Fruit fly (Drosophila melanogaster) whole organism, embryonic: ENCODE measurements around the gene tay.
A peak's percentile ranks its signal among the peaks of the same experiment; 100 is the strongest.

Experiments used
- B-H1 ChIP-seq: fragments of 200-800 bp; sonication (Bioruptor generic); IDR thresholded peaks from 3 replicates; pipeline ENCODE4 v1.3.6; 2022; ENCODE audit warnings: missing biosample characterization, missing genetic modification characterization
- Bgb ChIP-seq: fragments of 200-800 bp; sonication (Bioruptor generic); IDR thresholded peaks from 2 replicates; pipeline ENCODE4 v1.3.6; 2022; ENCODE audit warnings: missing biosample characterization, missing genetic modification characterization; ENCODE audit not compliant: partially characterized antibody
- CG11695 ChIP-seq: fragments of 200-800 bp; sonication (Bioruptor generic); IDR thresholded peaks from 3 replicates; pipeline ENCODE4 v1.3.6; 2022; ENCODE audit warnings: missing biosample characterization, missing genetic modification characterization
- CG11723 ChIP-seq: fragments of 200-800 bp; sonication (Bioruptor generic); optimal IDR thresholded peaks from 2 replicates; lab custom pipeline; 2017; ENCODE audit warnings: missing biosample characterization, mild to moderate bottlenecking, missing genetic modification characterization
- CG12299 ChIP-seq: fragments of 200-800 bp; sonication (Bioruptor generic); optimal IDR thresholded peaks from 2 replicates; lab custom pipeline; 2018; ENCODE audit warnings: missing biosample characterization, mild to moderate bottlenecking, missing genetic modification characterization
- CG12391 ChIP-seq: fragments of 200-800 bp; sonication (Bioruptor generic); optimal IDR thresholded peaks from 3 replicates; lab custom pipeline; 2018; ENCODE audit warnings: missing biosample characterization, mild to moderate bottlenecking, missing genetic modification characterization, moderate library complexity
- CG13287 ChIP-seq: fragments of 200-800 bp; sonication (Bioruptor generic); IDR thresholded peaks from 2 replicates; pipeline ENCODE4 v1.3.6; 2022; ENCODE audit warnings: missing biosample characterization, missing genetic modification characterization; ENCODE audit not compliant: partially characterized antibody
- CG17802 ChIP-seq: fragments of 200-800 bp; sonication (Bioruptor generic); optimal IDR thresholded peaks from 2 replicates; lab custom pipeline; 2018; ENCODE audit warnings: missing biosample characterization, mild to moderate bottlenecking, missing genetic modification characterization, moderate library complexity
- CG2116 ChIP-seq: fragments of 200-800 bp; sonication (Bioruptor generic); optimal IDR thresholded peaks from 3 replicates; lab custom pipeline; 2018; ENCODE audit warnings: missing biosample characterization, mild to moderate bottlenecking, missing genetic modification characterization
- CG31441 ChIP-seq: fragments of 200-800 bp; sonication (Bioruptor generic); IDR thresholded peaks from 2 replicates; pipeline ENCODE4 v1.3.6; 2022; ENCODE audit warnings: missing biosample characterization, missing genetic modification characterization
- CG32772 ChIP-seq: fragments of 200-800 bp; sonication (Bioruptor generic); IDR thresholded peaks from 2 replicates; pipeline ENCODE4 v1.3.6; 2022; ENCODE audit warnings: missing biosample characterization, missing genetic modification characterization
- CG33213 ChIP-seq: fragments of 200-800 bp; sonication (Bioruptor generic); optimal IDR thresholded peaks from 3 replicates; lab custom pipeline; 2016; ENCODE audit warnings: missing biosample characterization, missing genetic modification characterization
- CG34224 ChIP-seq: fragments of 200-800 bp; sonication (Bioruptor generic); IDR thresholded peaks from 3 replicates; pipeline ENCODE4 v1.3.6; 2022; ENCODE audit warnings: missing biosample characterization, missing genetic modification characterization; ENCODE audit not compliant: partially characterized antibody
- CG4282 ChIP-seq: fragments of 200-800 bp; sonication (Bioruptor generic); optimal IDR thresholded peaks from 2 replicates; lab custom pipeline; 2016; ENCODE audit warnings: missing biosample characterization, missing genetic modification characterization
- CG6854 ChIP-seq: fragments of 200-800 bp; sonication (Bioruptor generic); optimal IDR thresholded peaks from 3 replicates; lab custom pipeline; 2017; ENCODE audit warnings: missing biosample characterization, mild to moderate bottlenecking, missing genetic modification characterization
- CG7928 ChIP-seq: fragments of 200-800 bp; sonication (Bioruptor generic); optimal IDR thresholded peaks from 2 replicates; lab custom pipeline; 2017; ENCODE audit warnings: missing biosample characterization, mild to moderate bottlenecking, missing genetic modification characterization
- CG7963 ChIP-seq: fragments of 200-800 bp; sonication (Bioruptor generic); IDR thresholded peaks from 3 replicates; pipeline ENCODE4 v1.3.6; 2022; ENCODE audit warnings: missing biosample characterization, missing genetic modification characterization; ENCODE audit not compliant: partially characterized antibody
- CG8089 ChIP-seq: fragments of 200-800 bp; sonication (Bioruptor generic); optimal IDR thresholded peaks from 3 replicates; lab custom pipeline; 2016; ENCODE audit warnings: missing biosample characterization, missing genetic modification characterization
- CG8290 ChIP-seq, 3 experiments: fragments of 200-800 bp; sonication (Bioruptor generic); optimal IDR thresholded peaks; 2 replicates each; lab custom pipeline; 2016 to 2019; ENCODE audit warnings: missing biosample characterization in 3 of 3, missing genetic modification characterization in 3 of 3, mild to moderate bottlenecking in 2 of 3, moderate library complexity in 1 of 3
- Dp ChIP-seq: fragments of 200-800 bp; sonication (Bioruptor generic); optimal IDR thresholded peaks from 2 replicates; lab custom pipeline; 2018; ENCODE audit warnings: missing biosample characterization, mild to moderate bottlenecking, missing genetic modification characterization, moderate library complexity
- E2f2 ChIP-seq: fragments of 200-800 bp; sonication (Bioruptor generic); IDR thresholded peaks from 2 replicates; pipeline ENCODE4 v1.3.6; 2022; ENCODE audit warnings: missing biosample characterization, missing genetic modification characterization
- Ets97D ChIP-seq: fragments of 200-800 bp; sonication (Bioruptor generic); optimal IDR thresholded peaks from 3 replicates; lab custom pipeline; 2016; ENCODE audit warnings: missing biosample characterization, missing genetic modification characterization
- Fer2 ChIP-seq: fragments of 200-800 bp; sonication (Bioruptor generic); optimal IDR thresholded peaks from 2 replicates; lab custom pipeline; 2018; ENCODE audit warnings: missing biosample characterization, mild to moderate bottlenecking, missing genetic modification characterization, moderate library complexity
- Hand ChIP-seq: fragments of 200-800 bp; sonication (Bioruptor generic); optimal IDR thresholded peaks from 2 replicates; lab custom pipeline; 2017; ENCODE audit warnings: mild to moderate bottlenecking, missing biosample characterization, missing genetic modification reagents, missing genetic modification characterization
- HmgD ChIP-seq: fragments of 200-800 bp; sonication (Bioruptor generic); optimal IDR thresholded peaks from 3 replicates; lab custom pipeline; 2016; ENCODE audit warnings: missing biosample characterization, missing genetic modification characterization
- Hr51 ChIP-seq, 2 experiments: fragments of 200-800 bp; sonication (Bioruptor generic); optimal IDR thresholded peaks; 2 replicates in 1 of 2; 3 replicates in 1 of 2; lab custom pipeline; 2016 to 2018; ENCODE audit warnings: missing biosample characterization in 2 of 2, missing genetic modification characterization in 2 of 2, mild to moderate bottlenecking in 1 of 2, moderate library complexity in 1 of 2
- Lim3 ChIP-seq: fragments of 200-800 bp; sonication (Bioruptor generic); IDR thresholded peaks from 2 replicates; pipeline ENCODE4 v1.3.6; 2022; ENCODE audit warnings: missing biosample characterization, missing genetic modification characterization
- Mrtf ChIP-seq: fragments of 200-800 bp; sonication (Bioruptor generic); IDR thresholded peaks from 3 replicates; pipeline ENCODE4 v1.3.6; 2022; ENCODE audit warnings: missing biosample characterization, missing genetic modification characterization
- Nf-YC ChIP-seq: fragments of 200-800 bp; optimal IDR thresholded peaks from 3 replicates; lab custom pipeline; 2019; ENCODE audit warnings: missing biosample characterization, mild to moderate bottlenecking, missing genetic modification characterization, moderate library complexity
- NfI ChIP-seq: fragments of 200-800 bp; sonication (Bioruptor generic); optimal IDR thresholded peaks from 3 replicates; lab custom pipeline; 2018; ENCODE audit warnings: missing biosample characterization, mild to moderate bottlenecking, missing genetic modification characterization, moderate library complexity
- Spps ChIP-seq: fragments of 200-800 bp; sonication (Bioruptor generic); optimal IDR thresholded peaks from 2 replicates; lab custom pipeline; 2018; ENCODE audit warnings: missing biosample characterization, mild to moderate bottlenecking, missing genetic modification characterization
- Sry-δ ChIP-seq: fragments of 200-800 bp; sonication (Bioruptor generic); optimal IDR thresholded peaks from 2 replicates; lab custom pipeline; 2016; ENCODE audit warnings: missing biosample characterization, missing genetic modification characterization
- Trl ChIP-seq, 3 experiments: fragments of >200 bp in 2 of 3; fragments of 200-800 bp in 1 of 3; sonication (Bioruptor generic) in 1 of 3; optimal IDR thresholded peaks; 2 replicates in 1 of 3; 3 replicates in 2 of 3; lab custom pipeline; 2016 to 2017; ENCODE audit warnings: missing biosample characterization in 1 of 3, missing genetic modification characterization in 1 of 3
- ab ChIP-seq: fragments of 200-800 bp; sonication (Bioruptor generic); optimal IDR thresholded peaks from 2 replicates; lab custom pipeline; 2016; ENCODE audit warnings: missing biosample characterization, missing genetic modification characterization
- amos ChIP-seq: fragments of 200-800 bp; sonication (Bioruptor generic); IDR thresholded peaks from 2 replicates; pipeline ENCODE4 v1.3.6; 2022; ENCODE audit warnings: missing biosample characterization, missing genetic modification characterization; ENCODE audit not compliant: partially characterized antibody
- chinmo ChIP-seq: fragments of 200-800 bp; sonication (Bioruptor generic); IDR thresholded peaks from 4 replicates; pipeline ENCODE4 v1.3.6; 2022; ENCODE audit warnings: missing biosample characterization, missing genetic modification characterization; ENCODE audit not compliant: partially characterized antibody
- chm ChIP-seq: fragments of 200-800 bp; sonication (Bioruptor generic); IDR thresholded peaks from 2 replicates; pipeline ENCODE4 v1.3.6; 2022; ENCODE audit warnings: missing biosample characterization, missing genetic modification characterization
- en ChIP-seq: fragments of 200-800 bp; sonication (Bioruptor generic); optimal IDR thresholded peaks from 2 replicates; lab custom pipeline; 2016; ENCODE audit warnings: missing biosample characterization, missing genetic modification characterization
- gfzf ChIP-seq: fragments of 200-800 bp; sonication (Bioruptor generic); optimal IDR thresholded peaks from 2 replicates; lab custom pipeline; 2016; ENCODE audit warnings: missing biosample characterization, mild to moderate bottlenecking, missing genetic modification characterization, moderate library complexity
- lmd ChIP-seq: fragments of 200-800 bp; sonication (Bioruptor generic); IDR thresholded peaks from 2 replicates; pipeline ENCODE4 v1.3.6; 2022; ENCODE audit warnings: missing biosample characterization, missing genetic modification characterization
- onecut ChIP-seq: fragments of 200-800 bp; sonication (Bioruptor generic); IDR thresholded peaks from 2 replicates; pipeline ENCODE4 v1.3.6; 2022; ENCODE audit warnings: missing biosample characterization, missing genetic modification characterization
- phol ChIP-seq: fragments of 200-800 bp; sonication (Bioruptor generic); optimal IDR thresholded peaks from 3 replicates; lab custom pipeline; 2018; ENCODE audit warnings: missing biosample characterization, mild to moderate bottlenecking, missing genetic modification characterization, moderate library complexity
- run ChIP-seq: fragments of 200-800 bp; sonication (Bioruptor generic); optimal IDR thresholded peaks from 3 replicates; lab custom pipeline; 2018; ENCODE audit warnings: missing biosample characterization, mild to moderate bottlenecking, missing genetic modification characterization
- sim ChIP-seq: fragments of 200-800 bp; sonication (Bioruptor generic); IDR thresholded peaks from 2 replicates; pipeline ENCODE4 v1.3.6; 2022; ENCODE audit warnings: missing biosample characterization, missing genetic modification characterization
- slou ChIP-seq: fragments of 200-800 bp; sonication (Bioruptor generic); optimal IDR thresholded peaks from 3 replicates; lab custom pipeline; 2016; ENCODE audit warnings: missing biosample characterization, missing genetic modification characterization
- stwl ChIP-seq: fragments of 200-800 bp; sonication (Bioruptor generic); optimal IDR thresholded peaks from 3 replicates; lab custom pipeline; 2018; ENCODE audit warnings: missing biosample characterization, mild to moderate bottlenecking, missing genetic modification characterization, moderate library complexity
- tna ChIP-seq: fragments of 200-800 bp; sonication (Bioruptor generic); IDR thresholded peaks from 2 replicates; pipeline ENCODE4 v1.3.6; 2022; ENCODE audit warnings: missing biosample characterization, missing genetic modification characterization; ENCODE audit not compliant: partially characterized antibody
- vvl ChIP-seq: fragments of 200-800 bp; sonication (Bioruptor generic); IDR thresholded peaks from 2 replicates; pipeline ENCODE4 v1.3.6; 2022; ENCODE audit warnings: missing biosample characterization, missing genetic modification characterization
- wdn ChIP-seq: fragments of 200-800 bp; sonication (Bioruptor generic); IDR thresholded peaks from 2 replicates; pipeline ENCODE4 v1.3.6; 2022; ENCODE audit warnings: missing biosample characterization, missing genetic modification characterization

tay gene

DNA sequence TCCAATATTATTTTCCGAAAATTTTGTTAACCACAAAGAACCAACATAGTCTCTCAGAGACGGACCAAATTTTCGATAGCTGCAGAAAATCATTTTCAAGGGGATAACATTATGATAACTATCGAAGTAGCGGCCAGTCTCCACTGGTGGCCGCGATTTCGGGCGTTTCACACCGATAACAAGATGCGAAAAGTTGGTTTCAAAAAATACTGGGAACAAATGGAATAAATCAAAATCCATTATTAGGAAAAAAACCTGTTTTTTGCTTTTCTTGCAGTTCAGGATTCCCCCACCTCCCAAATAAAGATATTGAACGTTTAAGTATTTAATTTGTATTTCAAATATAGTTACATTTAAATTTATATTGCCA is at the start of gene tay:
Gene tay, minus strand, starts transcription at position 65 of the 370 bp plus-strand sequence.
- TF ChIP-seq ab (no peak), HmgD (GFP tag; lab: Kevin White, UChicago) (peak; percentile 10), CG34224 (peak; percentile 28; the same call in 1 of the 3 replicates), gfzf (GFP tag; lab: Kevin White, UChicago) (peak; percentile 45), Ets97D (GFP tag; lab: Kevin White, UChicago) (peak; percentile 32), sim (GFP tag; lab: Robert Waterston, UW) (no peak), Spps (tag; lab: Kevin White, UChicago) (no peak), CG11695 (GFP tag; lab: Robert Waterston, UW) (no peak), CG8089 (no peak), CG32772 (GFP tag; lab: Robert Waterston, UW) (no peak), CG4282 (GFP tag; lab: Kevin White, UChicago) (no peak), Mrtf (GFP tag; lab: Robert Waterston, UW) (no peak), lmd (no peak; the same call in 1 of the 2 replicates), CG33213 (GFP tag; lab: Kevin White, UChicago) (peak; percentile 28), CG2116 (GFP tag; lab: Kevin White, UChicago) (peak; percentile 42), Nf-YC (tag; lab: Kevin White, UChicago) (no peak), CG17802 (peak; percentile 79), E2f2 (GFP tag; lab: Robert Waterston, UW) (peak; percentile 32; the same call in 1 of the 2 replicates), en (GFP tag; lab: Kevin White, UChicago) (no peak), CG8290 (GFP tag; optimal IDR thresholded peaks at IDR 0.05; lab: Kevin White, UChicago) (peak; percentile 47), CG8290 (tag; optimal IDR thresholded peaks at IDR 0.05; lab: Kevin White, UChicago) (no peak), CG7928 (GFP tag; lab: Kevin White, UChicago) (no peak), amos (peak; percentile 82), B-H1 (no peak), Hr51 (GFP tag; optimal IDR thresholded peaks at IDR 0.05; lab: Kevin White, UChicago) (no peak), CG12391 (tag; lab: Kevin White, UChicago) (no peak), NfI (GFP tag; lab: Kevin White, UChicago) (no peak), run (tag; lab: Kevin White, UChicago) (no peak), slou (GFP tag; lab: Kevin White, UChicago) (peak; percentile 1), phol (tag; lab: Kevin White, UChicago) (peak; percentile 29), tna (GFP tag; lab: Robert Waterston, UW) (peak; percentile 56; the same call in 1 of the 2 replicates), CG11723 (GFP tag; lab: Kevin White, UChicago) (peak; percentile 20), Trl (optimal IDR thresholded peaks at IDR 0.05; lab: Kevin White, UChicago) (no peak), Trl (GFP tag; optimal IDR thresholded peaks at IDR 0.05; lab: Kevin White, UChicago) (no peak), CG31441 (GFP tag; lab: Robert Waterston, UW) (0 out of 2 replicates have a peak, but pooled peaks have one; percentile 17), CG13287 (peak; percentile 54), CG6854 (GFP tag; lab: Kevin White, UChicago) (no peak), stwl (tag; lab: Kevin White, UChicago) (peak; percentile 66), Hand (GFP tag; lab: Kevin White, UChicago) (no peak), Bgb (GFP tag; lab: Robert Waterston, UW) (peak; percentile 84), chm (GFP tag; lab: Robert Waterston, UW) (no peak), CG12299 (tag; lab: Kevin White, UChicago) (peak; percentile 1), Sry-δ (peak; percentile 91), onecut (peak; percentile 20; the same call in 1 of the 2 replicates), chinmo (GFP tag; lab: Robert Waterston, UW) (0 out of 4 replicates have a peak, but pooled peaks have one; percentile 41), vvl (GFP tag; lab: Robert Waterston, UW) (peak; percentile 46), Lim3 (GFP tag; lab: Robert Waterston, UW) (no peak), CG7963 (GFP tag; lab: Robert Waterston, UW) (peak; percentile 66; the same call in 1 of the 3 replicates), Fer2 (no peak), Dp (GFP tag; lab: Kevin White, UChicago) (peak; percentile 6), wdn (no peak)
